Fruit fly (Drosophila melanogaster) whole organism, embryonic: ENCODE results near the gene CG4629.

Experiments
- Asciz ChIP-seq: fragments of 200-800 bp; sonication (Bioruptor generic); optimal IDR thresholded peaks from 2 replicates; lab custom pipeline; 2017; ENCODE audit warnings: missing biosample characterization, mild to moderate bottlenecking, missing genetic modification characterization, missing genetic modification reagents
- BEAF-32 ChIP-seq: fragments of 200-800 bp; sonication (Bioruptor generic); optimal IDR thresholded peaks from 3 replicates; lab custom pipeline; 2017; ENCODE audit warnings: missing biosample characterization, missing genetic modification characterization, mild to moderate bottlenecking, moderate library complexity, missing genetic modification reagents
- BtbVII ChIP-seq: fragments of 200-800 bp; sonication (Bioruptor generic); optimal IDR thresholded peaks from 3 replicates; lab custom pipeline; 2017; ENCODE audit warnings: missing biosample characterization, mild to moderate bottlenecking, missing genetic modification characterization
- CG10267 ChIP-seq: fragments of 200-800 bp; sonication (Bioruptor generic); optimal IDR thresholded peaks from 2 replicates; lab custom pipeline; 2018; ENCODE audit warnings: missing biosample characterization, mild to moderate bottlenecking, missing genetic modification characterization, moderate library complexity
- CG16813 ChIP-seq: fragments of 200-800 bp; sonication (Bioruptor generic); IDR thresholded peaks from 3 replicates; pipeline ENCODE4 v1.3.6; 2022; ENCODE audit warnings: missing biosample characterization, missing genetic modification characterization; ENCODE audit not compliant: partially characterized antibody
- CG16863 ChIP-seq: fragments of 200-800 bp; sonication (Bioruptor generic); optimal IDR thresholded peaks from 3 replicates; lab custom pipeline; 2016; ENCODE audit warnings: missing biosample characterization, missing genetic modification characterization
- CG17802 ChIP-seq: fragments of 200-800 bp; sonication (Bioruptor generic); optimal IDR thresholded peaks from 2 replicates; lab custom pipeline; 2018; ENCODE audit warnings: missing biosample characterization, mild to moderate bottlenecking, missing genetic modification characterization, moderate library complexity
- CG17829 ChIP-seq: fragments of 200-800 bp; optimal IDR thresholded peaks from 2 replicates; lab custom pipeline; 2019; ENCODE audit warnings: missing biosample characterization, mild to moderate bottlenecking, missing genetic modification characterization, moderate library complexity
- CG1832 ChIP-seq: fragments of 200-800 bp; sonication (Bioruptor generic); optimal IDR thresholded peaks from 2 replicates; lab custom pipeline; 2017; ENCODE audit warnings: missing biosample characterization, mild to moderate bottlenecking, missing genetic modification characterization, inconsistent platforms
- CG31224 ChIP-seq: fragments of 200-800 bp; sonication (Bioruptor generic); IDR thresholded peaks from 2 replicates; pipeline ENCODE4 v1.3.6; 2022; ENCODE audit warnings: missing biosample characterization, missing genetic modification characterization
- CG3726 ChIP-seq: fragments of 200-800 bp; sonication (Bioruptor generic); IDR thresholded peaks from 3 replicates; pipeline ENCODE4, ENCODE4 v1.3.6; 2022; ENCODE audit warnings: missing biosample characterization, missing genetic modification characterization
- CG6683 ChIP-seq: fragments of 200-800 bp; sonication (Bioruptor generic); optimal IDR thresholded peaks from 2 replicates; lab custom pipeline; 2017; ENCODE audit warnings: missing biosample characterization, mild to moderate bottlenecking, missing genetic modification characterization, missing genetic modification reagents
- CG6765 ChIP-seq: fragments of 200-800 bp; sonication (Bioruptor generic); optimal IDR thresholded peaks from 3 replicates; lab custom pipeline; 2017; ENCODE audit warnings: missing biosample characterization, mild to moderate bottlenecking, missing genetic modification characterization
- CG6813 ChIP-seq: fragments of 200-800 bp; sonication (Bioruptor generic); optimal IDR thresholded peaks from 2 replicates; lab custom pipeline; 2017; ENCODE audit warnings: missing biosample characterization, missing genetic modification characterization, mild to moderate bottlenecking, moderate library complexity, missing genetic modification reagents
- CG7928 ChIP-seq: fragments of 200-800 bp; sonication (Bioruptor generic); optimal IDR thresholded peaks from 2 replicates; lab custom pipeline; 2017; ENCODE audit warnings: missing biosample characterization, mild to moderate bottlenecking, missing genetic modification characterization
- CG9215 ChIP-seq: fragments of 200-800 bp; sonication (Bioruptor generic); IDR thresholded peaks from 2 replicates; pipeline ENCODE4 v1.3.6; 2022; ENCODE audit warnings: missing biosample characterization, missing genetic modification characterization
- CG9437 ChIP-seq: fragments of 200-800 bp; sonication (Bioruptor generic); optimal IDR thresholded peaks from 2 replicates; lab custom pipeline; 2018; ENCODE audit warnings: missing biosample characterization, mild to moderate bottlenecking, missing genetic modification characterization
- CG9797 ChIP-seq: fragments of 200-800 bp; sonication (Bioruptor generic); optimal IDR thresholded peaks from 3 replicates; lab custom pipeline; 2018; ENCODE audit warnings: missing biosample characterization, mild to moderate bottlenecking, missing genetic modification characterization
- Chrac-16 ChIP-seq: fragments of 200-800 bp; sonication (Bioruptor generic); optimal IDR thresholded peaks from 3 replicates; lab custom pipeline; 2016; ENCODE audit warnings: missing biosample characterization, missing genetic modification characterization
- Dad ChIP-seq: fragments of 200-800 bp; sonication (Bioruptor generic); optimal IDR thresholded peaks from 3 replicates; lab custom pipeline; 2016; ENCODE audit warnings: missing biosample characterization, missing genetic modification characterization
- Doc2 ChIP-seq: fragments of 200-800 bp; sonication (Bioruptor generic); IDR thresholded peaks from 2 replicates; pipeline ENCODE4 v1.3.6; 2022; ENCODE audit warnings: missing biosample characterization, missing genetic modification characterization
- Eip74EF ChIP-seq, 2 experiments: fragments of 200-800 bp in 1 of 2; fragments of >200 bp in 1 of 2; sonication (Bioruptor generic) in 1 of 2; optimal IDR thresholded peaks; 2 replicates each; lab custom pipeline; 2017 to 2019; ENCODE audit warnings: missing biosample characterization in 2 of 2, missing genetic modification characterization in 2 of 2, mild to moderate bottlenecking in 1 of 2, moderate library complexity in 1 of 2
- Ets65A ChIP-seq: fragments of 200-800 bp; sonication (Bioruptor generic); peaks from one replicate; lab custom pipeline; 2016; ENCODE audit warnings: missing biosample characterization, missing genetic modification characterization
- HmgD ChIP-seq: fragments of 200-800 bp; sonication (Bioruptor generic); optimal IDR thresholded peaks from 3 replicates; lab custom pipeline; 2016; ENCODE audit warnings: missing biosample characterization, missing genetic modification characterization
- Kr ChIP-seq: fragments of 200-800 bp; sonication (Bioruptor generic); optimal IDR thresholded peaks from 2 replicates; lab custom pipeline; 2017; ENCODE audit warnings: missing biosample characterization, mild to moderate bottlenecking, missing genetic modification characterization
- NC2α ChIP-seq: fragments of 200-800 bp; sonication (Bioruptor generic); optimal IDR thresholded peaks from 2 replicates; lab custom pipeline; 2016; ENCODE audit warnings: missing biosample characterization, missing genetic modification characterization
- NC2β ChIP-seq: fragments of 200-800 bp; sonication (Bioruptor generic); optimal IDR thresholded peaks from 2 replicates; lab custom pipeline; 2016; ENCODE audit warnings: missing biosample characterization, missing genetic modification characterization
- Pdp1 ChIP-seq, 2 experiments: fragments of 200-800 bp; sonication (Bioruptor generic); optimal IDR thresholded peaks; 3 replicates each; lab custom pipeline; 2016; ENCODE audit warnings: missing biosample characterization in 2 of 2, missing genetic modification characterization in 2 of 2, mild to moderate bottlenecking in 1 of 2, moderate library complexity in 1 of 2
- Stat92E ChIP-seq, 3 experiments: fragments of >200 bp in 2 of 3; fragments of 200-800 bp in 1 of 3; sonication (Bioruptor generic) in 1 of 3; optimal IDR thresholded peaks; 2 replicates each; lab custom pipeline; 2017 to 2019; ENCODE audit warnings: missing biosample characterization in 3 of 3, missing genetic modification characterization in 3 of 3, mild to moderate bottlenecking in 1 of 3, moderate library complexity in 1 of 3
- ac ChIP-seq: fragments of 200-800 bp; sonication (Bioruptor generic); optimal IDR thresholded peaks from 3 replicates; lab custom pipeline; 2017; ENCODE audit warnings: missing biosample characterization, mild to moderate bottlenecking, missing genetic modification characterization
- bsh ChIP-seq, 2 experiments: fragments of 200-800 bp; sonication (Bioruptor generic); optimal IDR thresholded peaks; 2 replicates each; lab custom pipeline; 2017 to 2018; ENCODE audit warnings: mild to moderate bottlenecking in 2 of 2, missing biosample characterization in 2 of 2, missing genetic modification characterization in 2 of 2, moderate library complexity in 1 of 2
- dati ChIP-seq: fragments of 200-800 bp; sonication (Bioruptor generic); IDR thresholded peaks from 2 replicates; pipeline ENCODE4 v1.3.6; 2022; ENCODE audit warnings: missing biosample characterization, missing genetic modification characterization
- ems ChIP-seq: fragments of 200-800 bp; sonication (Bioruptor generic); optimal IDR thresholded peaks from 3 replicates; lab custom pipeline; 2016; ENCODE audit warnings: missing biosample characterization, missing genetic modification characterization
- fd64A ChIP-seq: fragments of 200-800 bp; sonication (Bioruptor generic); optimal IDR thresholded peaks from 3 replicates; lab custom pipeline; 2018; ENCODE audit warnings: missing biosample characterization, mild to moderate bottlenecking, missing genetic modification characterization
- fru ChIP-seq: fragments of >200 bp; optimal IDR thresholded peaks from 2 replicates; lab custom pipeline; 2017
- gem ChIP-seq: fragments of 200-800 bp; sonication (Bioruptor generic); optimal IDR thresholded peaks from 2 replicates; lab custom pipeline; 2019; ENCODE audit warnings: missing biosample characterization, mild to moderate bottlenecking, missing genetic modification characterization, moderate library complexity
- ken ChIP-seq: fragments of 200-800 bp; sonication (Bioruptor generic); IDR thresholded peaks from 3 replicates; pipeline ENCODE4 v1.3.6; 2022; ENCODE audit warnings: missing biosample characterization, missing genetic modification characterization
- klu ChIP-seq: fragments of 200-800 bp; sonication (Bioruptor generic); IDR thresholded peaks from 2 replicates; pipeline ENCODE4 v1.3.6; 2022; ENCODE audit warnings: missing biosample characterization, missing genetic modification characterization
- lmd ChIP-seq: fragments of 200-800 bp; sonication (Bioruptor generic); IDR thresholded peaks from 2 replicates; pipeline ENCODE4 v1.3.6; 2022; ENCODE audit warnings: missing biosample characterization, missing genetic modification characterization
- mam ChIP-seq: fragments of 200-800 bp; sonication (Bioruptor generic); optimal IDR thresholded peaks from 3 replicates; lab custom pipeline; 2016; ENCODE audit warnings: missing biosample characterization, missing genetic modification characterization
- mirr ChIP-seq: fragments of 200-800 bp; sonication (Bioruptor generic); optimal IDR thresholded peaks from 3 replicates; lab custom pipeline; 2018; ENCODE audit warnings: missing biosample characterization, mild to moderate bottlenecking, missing genetic modification characterization
- pita ChIP-seq: fragments of 200-800 bp; sonication (Bioruptor generic); optimal IDR thresholded peaks from 2 replicates; lab custom pipeline; 2017; ENCODE audit warnings: missing biosample characterization, mild to moderate bottlenecking, missing genetic modification characterization
- run ChIP-seq: fragments of 200-800 bp; sonication (Bioruptor generic); optimal IDR thresholded peaks from 3 replicates; lab custom pipeline; 2018; ENCODE audit warnings: missing biosample characterization, mild to moderate bottlenecking, missing genetic modification characterization
- sima ChIP-seq: fragments of 200-800 bp; sonication (Bioruptor generic); optimal IDR thresholded peaks from 2 replicates; lab custom pipeline; 2016; ENCODE audit warnings: missing biosample characterization, missing genetic modification characterization
- sqz ChIP-seq: fragments of 200-800 bp; sonication (Bioruptor generic); optimal IDR thresholded peaks from 3 replicates; lab custom pipeline; 2018; ENCODE audit warnings: missing biosample characterization, mild to moderate bottlenecking, missing genetic modification characterization
- ssp ChIP-seq: fragments of 200-800 bp; sonication (Bioruptor generic); IDR thresholded peaks from 2 replicates; pipeline ENCODE4 v1.3.6; 2022; ENCODE audit warnings: missing biosample characterization, missing genetic modification characterization
- stwl ChIP-seq: fragments of 200-800 bp; sonication (Bioruptor generic); optimal IDR thresholded peaks from 3 replicates; lab custom pipeline; 2018; ENCODE audit warnings: missing biosample characterization, mild to moderate bottlenecking, missing genetic modification characterization, moderate library complexity
- twi ChIP-seq: fragments of 200-800 bp; optimal IDR thresholded peaks from 2 replicates; lab custom pipeline; 2019; ENCODE audit warnings: missing biosample characterization, mild to moderate bottlenecking, missing genetic modification characterization, moderate library complexity
- usp ChIP-seq: fragments of >200 bp; optimal IDR thresholded peaks from 2 replicates; lab custom pipeline; 2017; ENCODE audit warnings: missing biosample characterization, missing genetic modification characterization
- z ChIP-seq: fragments of 200-800 bp; sonication (Bioruptor generic); IDR thresholded peaks from 3 replicates; pipeline ENCODE4 v1.3.6; 2022; ENCODE audit warnings: missing biosample characterization, missing genetic modification characterization

Gene CG4629

dm6 chr2L:1077469-1077993 lies 24.8 kb downstream of the CG4629 start, which contains the start of the genes S and ast (continued):
- peak in 1 of 2 experiments; percentile 31 for TF ChIP-seq bsh (GFP tag; optimal IDR thresholded peaks at IDR 0.05; lab: Kevin White, UChicago)
- TF ChIP-seq CG9797 (GFP tag; lab: Kevin White, UChicago) = peak; percentile 99
- TF ChIP-seq CG7928 (GFP tag; lab: Kevin White, UChicago) = peak; percentile 27
- TF ChIP-seq dati (GFP tag; lab: Robert Waterston, UW) = no peak
- TF ChIP-seq CG16813 (GFP tag; lab: Robert Waterston, UW) = peak; percentile 98
- no peak for TF ChIP-seq Kr (GFP tag; lab: Kevin White, UChicago)
- no peak for TF ChIP-seq usp
- TF ChIP-seq BEAF-32 (GFP tag; lab: Kevin White, UChicago) = peak; percentile 99
- no peak for TF ChIP-seq fd64A
- no peak for TF ChIP-seq z
- no peak for TF ChIP-seq CG31224 (GFP tag; lab: Robert Waterston, UW)
- TF ChIP-seq Dad (GFP tag; lab: Kevin White, UChicago) = peak; percentile 11
- peak; percentile 92 for TF ChIP-seq CG9437 (GFP tag; lab: Kevin White, UChicago)
- TF ChIP-seq Ets65A (GFP tag; lab: Kevin White, UChicago) = no peak
- no peak for TF ChIP-seq pita (GFP tag; lab: Kevin White, UChicago)
- TF ChIP-seq HmgD (GFP tag; lab: Kevin White, UChicago) = peak; percentile 62
- no peak for TF ChIP-seq fru
- peak; percentile 36 for TF ChIP-seq CG6765 (GFP tag; lab: Kevin White, UChicago)
- peak; percentile 50; the same call in 1 of the 2 replicates for TF ChIP-seq ssp (GFP tag; lab: Robert Waterston, UW)
- TF ChIP-seq NC2β (GFP tag; lab: Kevin White, UChicago) = peak; percentile 60
- TF ChIP-seq ems (GFP tag; lab: Kevin White, UChicago) = no peak
- no peak for TF ChIP-seq CG3726
- TF ChIP-seq ac = no peak
- TF ChIP-seq sima (GFP tag; lab: Kevin White, UChicago) = no peak
- TF ChIP-seq mam = peak; percentile 44
- no peak for TF ChIP-seq gem (tag; lab: Kevin White, UChicago)
- TF ChIP-seq BtbVII (GFP tag; lab: Kevin White, UChicago) = peak; percentile 33
- TF ChIP-seq Stat92E (GFP tag; optimal IDR thresholded peaks at IDR 0.05; lab: Kevin White, UChicago) = peak in 1 of 3 experiments; percentile 79
- TF ChIP-seq sqz = no peak
- TF ChIP-seq CG17829 (tag; lab: Kevin White, UChicago) = peak; percentile 68
- no peak for TF ChIP-seq ken (GFP tag; lab: Robert Waterston, UW)
- no peak for TF ChIP-seq Doc2
- no peak for TF ChIP-seq lmd (GFP tag; lab: Robert Waterston, UW)
- TF ChIP-seq twi (tag; lab: Kevin White, UChicago) = peak; percentile 22
- TF ChIP-seq CG6813 (GFP tag; lab: Kevin White, UChicago) = peak; percentile 26
- peak; percentile 72 for TF ChIP-seq stwl
- TF ChIP-seq klu (GFP tag; lab: Robert Waterston, UW) = peak; percentile 40; the same call in 1 of the 2 replicates
- peak; percentile 52 for TF ChIP-seq CG16863 (GFP tag; lab: Kevin White, UChicago)
- no peak for TF ChIP-seq CG6683 (GFP tag; lab: Kevin White, UChicago)
- no peak for TF ChIP-seq Chrac-16 (GFP tag; lab: Kevin White, UChicago)
- TF ChIP-seq CG1832 = no peak
- TF ChIP-seq mirr (GFP tag; lab: Kevin White, UChicago) = peak; percentile 11
- no peak for TF ChIP-seq CG17802 (tag; lab: Kevin White, UChicago)
- no peak for TF ChIP-seq Eip74EF (GFP tag; optimal IDR thresholded peaks at IDR 0.05; lab: Kevin White, UChicago)
- no peak for TF ChIP-seq Asciz (GFP tag; lab: Kevin White, UChicago)
- no peak for TF ChIP-seq CG9215 (GFP tag; lab: Robert Waterston, UW)
- no peak for TF ChIP-seq NC2α
- no peak for TF ChIP-seq run (tag; lab: Kevin White, UChicago)
- peak in 1 of 2 experiments; percentile 52 for TF ChIP-seq Pdp1 (GFP tag; optimal IDR thresholded peaks at IDR 0.05; lab: Kevin White, UChicago)
- peak; percentile 50 for TF ChIP-seq CG10267 (tag; lab: Kevin White, UChicago)
